Fruit fly (Drosophila melanogaster) whole organism, wandering third instar larva: ENCODE measurements around the gene CG13623.

Source experiments
- Abd-B ChIP-seq: fragments of >200 bp; optimal IDR thresholded peaks from 2 replicates; lab custom pipeline; 2017; ENCODE audit warnings: missing biosample characterization, missing genetic modification characterization
- CG32264 ChIP-seq: fragments of 200-800 bp; sonication (Bioruptor generic); optimal IDR thresholded peaks from 2 replicates; lab custom pipeline; 2016; ENCODE audit warnings: missing biosample characterization, missing genetic modification characterization
- CG9705 ChIP-seq: fragments of 200-800 bp; sonication (Bioruptor generic); optimal IDR thresholded peaks from 2 replicates; lab custom pipeline; 2018; ENCODE audit warnings: missing biosample characterization, mild to moderate bottlenecking, missing genetic modification characterization
- CrebA ChIP-seq: fragments of 200-800 bp; sonication (Bioruptor generic); optimal IDR thresholded peaks from 2 replicates; lab custom pipeline; 2016; ENCODE audit warnings: missing biosample characterization, mild to moderate bottlenecking, missing genetic modification characterization, borderline replicate concordance
- Dfd ChIP-seq: fragments of >200 bp; optimal IDR thresholded peaks from 2 replicates; lab custom pipeline; 2017; ENCODE audit warnings: missing biosample characterization, missing genetic modification characterization
- Dif ChIP-seq: fragments of 200-275, 200-300 bp; sonication (Bioruptor generic); optimal IDR thresholded peaks from 2 replicates; lab custom pipeline; 2018; ENCODE audit warnings: missing biosample characterization, missing genetic modification characterization; ENCODE audit not compliant: partially characterized antibody
- GATAd ChIP-seq: sonication (Bioruptor generic); optimal IDR thresholded peaks from 2 replicates; lab custom pipeline; 2016; ENCODE audit warnings: missing biosample characterization, missing genetic modification characterization
- HLH106 ChIP-seq: fragments of 200-800 bp; optimal IDR thresholded peaks from 3 replicates; lab custom pipeline; 2019; ENCODE audit warnings: missing biosample characterization, mild to moderate bottlenecking, missing genetic modification characterization, moderate library complexity
- Hnf4 ChIP-seq: fragments of 200-800 bp; sonication (Bioruptor generic); optimal IDR thresholded peaks from 2 replicates; lab custom pipeline; 2016; ENCODE audit warnings: missing biosample characterization, mild to moderate bottlenecking, missing genetic modification characterization
- Hr78 ChIP-seq: fragments of >200 bp; optimal IDR thresholded peaks from 2 replicates; lab custom pipeline; 2017; ENCODE audit warnings: missing biosample characterization, missing genetic modification characterization
- Hr83 ChIP-seq: fragments of 200-300 bp; sonication (Bioruptor generic); optimal IDR thresholded peaks from 2 replicates; lab custom pipeline; 2016; ENCODE audit warnings: missing biosample characterization, mild to moderate bottlenecking, missing genetic modification characterization, moderate library complexity; ENCODE audit not compliant: poor library complexity, severe bottlenecking
- Jra ChIP-seq: sonication (Bioruptor generic); optimal IDR thresholded peaks from 2 replicates; lab custom pipeline; 2016; ENCODE audit warnings: missing biosample characterization, missing genetic modification characterization
- Mio ChIP-seq: sonication (Bioruptor generic); optimal IDR thresholded peaks from 2 replicates; lab custom pipeline; 2016; ENCODE audit warnings: missing biosample characterization, missing genetic modification characterization
- Myc ChIP-seq: fragments of >200 bp; optimal IDR thresholded peaks from 2 replicates; lab custom pipeline; 2017
- N ChIP-seq: fragments of >200 bp; optimal IDR thresholded peaks from 2 replicates; lab custom pipeline; 2018; ENCODE audit warnings: missing biosample characterization, missing external identifiers, missing genetic modification characterization
- OdsH ChIP-seq: fragments of 200-800 bp; sonication (Bioruptor generic); optimal IDR thresholded peaks from 2 replicates; lab custom pipeline; 2016; ENCODE audit warnings: missing biosample characterization, mild to moderate bottlenecking, missing genetic modification characterization
- Rel ChIP-seq, 2 experiments: fragments of 200-800 bp; sonication (Bioruptor generic) in 1 of 2; optimal IDR thresholded peaks; 2 replicates in 1 of 2; 3 replicates in 1 of 2; lab custom pipeline; 2016 to 2019; ENCODE audit warnings: mild to moderate bottlenecking in 2 of 2, missing biosample characterization in 2 of 2, missing genetic modification characterization in 2 of 2, moderate library complexity in 1 of 2
- Sp1 ChIP-seq: fragments of 200-800 bp; sonication (Bioruptor generic); optimal IDR thresholded peaks from 3 replicates; lab custom pipeline; 2019; ENCODE audit warnings: missing biosample characterization, mild to moderate bottlenecking, missing genetic modification characterization, moderate library complexity
- Vsx2 ChIP-seq: fragments of 200-300, 225-300 bp; sonication (Bioruptor generic); optimal IDR thresholded peaks from 2 replicates; lab custom pipeline; 2018; ENCODE audit warnings: missing biosample characterization, missing genetic modification characterization; ENCODE audit not compliant: partially characterized antibody
- br ChIP-seq: fragments of 200-800 bp; sonication (Bioruptor generic); optimal IDR thresholded peaks from 2 replicates; lab custom pipeline; 2016; ENCODE audit warnings: missing biosample characterization, missing genetic modification characterization
- brk ChIP-seq: fragments of 200-800 bp; sonication (Bioruptor generic); optimal IDR thresholded peaks from 2 replicates; lab custom pipeline; 2016; ENCODE audit warnings: missing biosample characterization, mild to moderate bottlenecking, missing genetic modification characterization
- dl ChIP-seq, 2 experiments: fragments of 175-275, 200-275 bp in 1 of 2; fragments of 200-275 bp in 1 of 2; sonication (Bioruptor generic); optimal IDR thresholded peaks; lab custom pipeline; 2018; ENCODE audit warnings: mild to moderate bottlenecking in 2 of 2, missing biosample characterization in 2 of 2, missing genetic modification characterization in 2 of 2, moderate library complexity in 2 of 2; ENCODE audit not compliant: partially characterized antibody in 2 of 2, insufficient read depth in 1 of 2
- dmrt93B ChIP-seq: fragments of 200-800 bp; sonication (Bioruptor generic); optimal IDR thresholded peaks from 2 replicates; lab custom pipeline; 2018; ENCODE audit warnings: missing biosample characterization, mild to moderate bottlenecking, missing genetic modification characterization
- dsf ChIP-seq: sonication (Bioruptor generic); optimal IDR thresholded peaks from 2 replicates; lab custom pipeline; 2016; ENCODE audit warnings: missing biosample characterization, missing genetic modification characterization, borderline replicate concordance
- ey ChIP-seq: fragments of 200-800 bp; sonication (Bioruptor generic); optimal IDR thresholded peaks from 2 replicates; lab custom pipeline; 2016; ENCODE audit warnings: missing biosample characterization, missing genetic modification characterization
- foxo ChIP-seq, 2 experiments: fragments of 200-800 bp; sonication (Bioruptor generic); optimal IDR thresholded peaks; 2 replicates in 1 of 2; 3 replicates in 1 of 2; lab custom pipeline; 2016 to 2017; ENCODE audit warnings: missing biosample characterization in 2 of 2, missing genetic modification characterization in 2 of 2
- fru ChIP-seq: fragments of 200-800 bp; sonication (Bioruptor generic); optimal IDR thresholded peaks from 3 replicates; lab custom pipeline; 2016; ENCODE audit warnings: missing biosample characterization, mild to moderate bottlenecking, missing genetic modification characterization
- h ChIP-seq: fragments of 200-800 bp; sonication (Bioruptor generic); optimal IDR thresholded peaks from 3 replicates; lab custom pipeline; 2016; ENCODE audit warnings: missing biosample characterization, mild to moderate bottlenecking, missing genetic modification characterization
- jim ChIP-seq: fragments of 175-275, 200-325 bp; sonication (Bioruptor generic); optimal IDR thresholded peaks from 2 replicates; lab custom pipeline; 2016; ENCODE audit warnings: missing biosample characterization, mild to moderate bottlenecking, missing genetic modification characterization
- lola ChIP-seq: fragments of >200 bp; optimal IDR thresholded peaks from 2 replicates; lab custom pipeline; 2017; ENCODE audit warnings: missing biosample characterization, missing genetic modification characterization
- pan ChIP-seq: fragments of >200 bp; optimal IDR thresholded peaks from 2 replicates; lab custom pipeline; 2017
- psq ChIP-seq: fragments of 200-800 bp; sonication (Bioruptor generic); optimal IDR thresholded peaks from 3 replicates; lab custom pipeline; 2017; ENCODE audit warnings: missing biosample characterization, mild to moderate bottlenecking, missing genetic modification characterization, moderate library complexity
- rgr ChIP-seq: fragments of 200-800 bp; sonication (Bioruptor generic); optimal IDR thresholded peaks from 3 replicates; lab custom pipeline; 2016; ENCODE audit warnings: missing biosample characterization, mild to moderate bottlenecking, missing genetic modification characterization
- sage ChIP-seq: fragments of 200-800 bp; sonication (Bioruptor generic); optimal IDR thresholded peaks from 2 replicates; lab custom pipeline; 2016; ENCODE audit warnings: missing biosample characterization, mild to moderate bottlenecking, missing genetic modification characterization
- sv ChIP-seq: fragments of 200-800 bp; sonication (Bioruptor generic); optimal IDR thresholded peaks from 3 replicates; lab custom pipeline; 2016; ENCODE audit warnings: missing biosample characterization, missing genetic modification characterization
- tai ChIP-seq: sonication (Bioruptor generic); optimal IDR thresholded peaks from 2 replicates; lab custom pipeline; 2016; ENCODE audit warnings: missing biosample characterization, missing genetic modification characterization
- usp ChIP-seq: fragments of >200 bp; optimal IDR thresholded peaks from 2 replicates; lab custom pipeline; 2017; ENCODE audit warnings: missing biosample characterization, missing genetic modification characterization
- woc ChIP-seq: sonication (Bioruptor generic); optimal IDR thresholded peaks from 2 replicates; lab custom pipeline; 2016; ENCODE audit warnings: missing biosample characterization, mild to moderate bottlenecking, missing genetic modification characterization

CG13623 gene

DNA sequence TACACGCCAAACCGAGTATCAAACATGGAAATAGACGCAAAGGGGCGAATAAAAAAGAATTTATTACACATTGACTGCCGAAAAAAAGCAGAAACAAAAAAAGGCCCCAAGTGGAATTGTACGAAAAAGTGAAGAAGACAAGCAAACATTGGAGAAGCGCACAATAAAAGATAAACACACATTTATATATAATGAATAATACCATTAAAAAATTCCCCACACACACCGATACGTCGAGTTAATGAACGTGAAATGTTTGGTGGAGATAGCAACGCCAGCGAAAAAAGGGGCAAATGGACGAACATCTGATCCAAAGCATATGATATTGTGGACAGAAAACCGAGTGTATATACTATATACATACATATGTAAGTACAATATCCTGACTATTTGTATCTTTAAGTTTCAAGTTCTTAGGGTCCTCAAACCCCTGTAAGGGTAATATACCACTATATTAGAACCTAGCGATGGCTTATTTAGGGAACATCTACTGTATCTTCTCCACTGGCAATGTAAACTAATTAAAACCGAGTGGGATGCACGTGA is 34.5 kb upstream of the CG13623 start:
- TF ChIP-seq N = no peak
- no peak for TF ChIP-seq Vsx2 (GFP tag; lab: Kevin White, UChicago)
- TF ChIP-seq Hnf4 = no peak
- no peak for TF ChIP-seq foxo (GFP tag; optimal IDR thresholded peaks at IDR 0.05; lab: Kevin White, UChicago)
- peak; percentile 42 for TF ChIP-seq ey (GFP tag; lab: Kevin White, UChicago)
- peak; percentile 16 for TF ChIP-seq Dif (GFP tag; lab: Kevin White, UChicago)
- no peak for TF ChIP-seq GATAd (GFP tag; lab: Kevin White, UChicago)
- TF ChIP-seq Dfd (GFP tag; lab: Kevin White, UChicago) = no peak
- TF ChIP-seq Abd-B (GFP tag; lab: Kevin White, UChicago) = no peak
- TF ChIP-seq h = peak; percentile 64
- TF ChIP-seq rgr (GFP tag; lab: Kevin White, UChicago) = peak; percentile 26
- TF ChIP-seq OdsH (GFP tag; lab: Kevin White, UChicago) = peak; percentile 23
- TF ChIP-seq Hr83 (GFP tag; lab: Kevin White, UChicago) = no peak
- no peak for TF ChIP-seq lola (GFP tag; lab: Kevin White, UChicago)
- TF ChIP-seq CG9705 (GFP tag; lab: Kevin White, UChicago) = no peak
- no peak for TF ChIP-seq jim
- TF ChIP-seq Hr78 (GFP tag; lab: Kevin White, UChicago) = no peak
- no peak for TF ChIP-seq dmrt93B (GFP tag; lab: Kevin White, UChicago)
- no peak for TF ChIP-seq Sp1 (GFP tag; lab: Kevin White, UChicago)
- TF ChIP-seq tai = no peak
- TF ChIP-seq fru = peak; percentile 34
- peak; percentile 75 for TF ChIP-seq CrebA (GFP tag; lab: Kevin White, UChicago)
- TF ChIP-seq usp (GFP tag; lab: Kevin White, UChicago) = no peak
- no peak for TF ChIP-seq woc (GFP tag; lab: Kevin White, UChicago)
- TF ChIP-seq HLH106 (tag; lab: Kevin White, UChicago) = peak; percentile 30
- no peak for TF ChIP-seq pan (lab: Kevin White, UChicago)
- TF ChIP-seq brk (GFP tag; lab: Kevin White, UChicago) = peak; percentile 4
- TF ChIP-seq Mio (GFP tag; lab: Kevin White, UChicago) = no peak
- no peak for TF ChIP-seq dl (GFP tag; optimal IDR thresholded peaks at IDR 0.05; lab: Kevin White, UChicago; ENCODE audit: insufficient read depth in 1 of 2, partially characterized antibody in 2 of 2)
- TF ChIP-seq Myc (lab: Kevin White, UChicago) = no peak
- no peak for TF ChIP-seq CG32264 (GFP tag; lab: Kevin White, UChicago)
- TF ChIP-seq br (GFP tag; lab: Kevin White, UChicago) = no peak
- TF ChIP-seq dsf (GFP tag; lab: Kevin White, UChicago) = no peak
- TF ChIP-seq psq (GFP tag; lab: Kevin White, UChicago) = peak; percentile 54
- TF ChIP-seq sv (GFP tag; lab: Kevin White, UChicago) = no peak
- no peak for TF ChIP-seq Jra (GFP tag; lab: Kevin White, UChicago)
- TF ChIP-seq sage (GFP tag; lab: Kevin White, UChicago) = peak; percentile 20
- TF ChIP-seq Rel (GFP tag; optimal IDR thresholded peaks at IDR 0.05; lab: Kevin White, UChicago) = peak; percentile 8
- TF ChIP-seq Rel (tag; optimal IDR thresholded peaks at IDR 0.05; lab: Kevin White, UChicago) = peak; percentile 77

DNA sequence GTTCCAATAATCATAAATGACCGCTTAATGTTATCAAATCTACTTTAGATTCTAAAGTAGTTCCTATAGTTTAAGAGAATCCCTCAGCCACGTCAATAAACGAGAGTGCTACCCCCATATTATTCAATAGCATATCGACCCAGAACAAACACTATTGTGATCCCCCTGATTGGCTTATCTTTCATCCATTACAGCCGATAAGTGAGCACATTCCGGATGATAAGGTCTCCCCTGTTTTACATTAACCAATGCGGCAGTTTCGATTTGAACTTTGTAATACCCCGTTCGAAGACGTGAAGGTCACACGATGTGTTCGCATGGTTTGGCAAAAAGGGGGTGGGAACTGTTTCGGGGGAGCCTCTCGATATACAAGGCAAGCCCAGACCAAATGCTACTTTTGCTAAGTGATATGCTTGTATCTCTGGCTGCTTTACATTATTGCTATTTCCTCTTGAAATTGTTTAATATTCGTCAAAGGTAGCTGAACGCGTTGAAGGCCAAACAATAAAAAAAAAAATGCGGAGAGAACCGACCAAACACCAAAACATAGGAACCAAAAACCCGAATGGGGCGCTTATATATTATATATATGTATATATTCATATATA is 33.9 kb upstream of the CG13623 start:
- no peak for TF ChIP-seq Jra (GFP tag; lab: Kevin White, UChicago)
- TF ChIP-seq lola (GFP tag; lab: Kevin White, UChicago) = no peak
- TF ChIP-seq fru = no peak
- no peak for TF ChIP-seq Rel (GFP tag; optimal IDR thresholded peaks at IDR 0.05; lab: Kevin White, UChicago)
- TF ChIP-seq Rel (tag; optimal IDR thresholded peaks at IDR 0.05; lab: Kevin White, UChicago) = peak; percentile 60
